Fruit fly (Drosophila melanogaster): ENCODE measurements around the gene asun.

The asun gene

dm6 chr3R:16244241-16244977 is 19.7 kb upstream of the asun start:
- peak; percentile 55 for TF ChIP-seq CG14655 (GFP tag; optimal IDR thresholded peaks at IDR 0.05)
- TF ChIP-seq Snoo (tag; optimal IDR thresholded peaks at IDR 0.05), result no peak
- no peak; the same call in 1 of the 2 replicates for TF ChIP-seq CG12605 (GFP tag; IDR thresholded peaks at IDR 0.05)
- TF ChIP-seq CG9948 (tag; optimal IDR thresholded peaks at IDR 0.05), result peak; percentile 11
- peak; percentile 26 for TF ChIP-seq CG8301 (tag; optimal IDR thresholded peaks at IDR 0.05)
- no peak for TF ChIP-seq EcR (GFP tag; optimal IDR thresholded peaks at IDR 0.05)
- TF ChIP-seq Pif1B (GFP tag; optimal IDR thresholded peaks at IDR 0.05), result no peak
- TF ChIP-seq CG15710 (tag; optimal IDR thresholded peaks at IDR 0.05), result peak; percentile 12
- TF ChIP-seq CG13204 (GFP tag; optimal IDR thresholded peaks at IDR 0.05), result peak; percentile 18
- TF ChIP-seq CG4496 (GFP tag; IDR thresholded peaks at IDR 0.05), result 0 out of 3 replicates have a peak, but pooled peaks have one; percentile 8
- peak; percentile 35; the same call in 1 of the 3 replicates for TF ChIP-seq fd96Ca (GFP tag; IDR thresholded peaks at IDR 0.05)
- peak; percentile 4 for TF ChIP-seq Pif1A (GFP tag; optimal IDR thresholded peaks at IDR 0.05)
- TF ChIP-seq rn (GFP tag; IDR thresholded peaks at IDR 0.05), result no peak

dm6 chr3R:16245298-16246098 is 18.6 kb upstream of the asun start:
- TF ChIP-seq CG14655 (GFP tag; optimal IDR thresholded peaks at IDR 0.05) (no peak), CG8301 (tag; optimal IDR thresholded peaks at IDR 0.05) (no peak), Ets98B (GFP tag; IDR thresholded peaks at IDR 0.05) (no peak; the same call in 1 of the 2 replicates), Pif1B (GFP tag; optimal IDR thresholded peaks at IDR 0.05) (no peak), Snoo (tag; optimal IDR thresholded peaks at IDR 0.05) (no peak), Pif1A (GFP tag; optimal IDR thresholded peaks at IDR 0.05) (no peak), EcR (GFP tag; optimal IDR thresholded peaks at IDR 0.05) (no peak), CG4496 (GFP tag; IDR thresholded peaks at IDR 0.05) (no peak), CG32121 (GFP tag; IDR thresholded peaks at IDR 0.05) (no peak)

dm6 chr3R:16247027-16247426 is 17.0 kb upstream of the asun start:
- no peak for TF ChIP-seq CG8301 (tag; optimal IDR thresholded peaks at IDR 0.05)
- peak; percentile 31 for TF ChIP-seq EcR (GFP tag; optimal IDR thresholded peaks at IDR 0.05)
- TF ChIP-seq CG13204 (GFP tag; optimal IDR thresholded peaks at IDR 0.05), result peak; percentile 26
- no peak for TF ChIP-seq gl (tag; optimal IDR thresholded peaks at IDR 0.05)
- TF ChIP-seq D1 (tag; optimal IDR thresholded peaks at IDR 0.05), result no peak
- TF ChIP-seq fd96Ca (GFP tag; IDR thresholded peaks at IDR 0.05), result no peak
- no peak for TF ChIP-seq Ets98B (GFP tag; IDR thresholded peaks at IDR 0.05)
- no peak for TF ChIP-seq CG4496 (GFP tag; IDR thresholded peaks at IDR 0.05)
- TF ChIP-seq CG32121 (GFP tag; IDR thresholded peaks at IDR 0.05), result no peak

- TF ChIP-seq CG15710 (tag; optimal IDR thresholded peaks at IDR 0.05) (peak; percentile 57), CG8159 (tag; optimal IDR thresholded peaks at IDR 0.05) (peak; percentile 94), CG14655 (GFP tag; optimal IDR thresholded peaks at IDR 0.05) (peak; percentile 67), CG4496 (GFP tag; IDR thresholded peaks at IDR 0.05) (peak; percentile 83), gl (tag; optimal IDR thresholded peaks at IDR 0.05) (peak; percentile 73), CG34367 (tag; optimal IDR thresholded peaks at IDR 0.05) (peak; percentile 40), rn (GFP tag; IDR thresholded peaks at IDR 0.05) (0 out of 2 replicates have a peak, but pooled peaks have one; percentile 28), D1 (tag; optimal IDR thresholded peaks at IDR 0.05) (no peak), Ets98B (GFP tag; IDR thresholded peaks at IDR 0.05) (peak; percentile 75), CG32121 (GFP tag; IDR thresholded peaks at IDR 0.05) (peak; percentile 70), fd96Ca (GFP tag; IDR thresholded peaks at IDR 0.05) (peak; percentile 83), CG9948 (tag; optimal IDR thresholded peaks at IDR 0.05) (peak; percentile 61), CG17806 (tag; optimal IDR thresholded peaks at IDR 0.05) (peak; percentile 83), EcR (GFP tag; optimal IDR thresholded peaks at IDR 0.05) (no peak), Pif1B (GFP tag; optimal IDR thresholded peaks at IDR 0.05) (peak; percentile 58), CG12605 (GFP tag; IDR thresholded peaks at IDR 0.05) (0 out of 2 replicates have a peak, but pooled peaks have one; percentile 22), CG8301 (tag; optimal IDR thresholded peaks at IDR 0.05) (peak; percentile 87), Pif1A (GFP tag; optimal IDR thresholded peaks at IDR 0.05) (peak; percentile 86), CG13204 (GFP tag; optimal IDR thresholded peaks at IDR 0.05) (no peak), Snoo (tag; optimal IDR thresholded peaks at IDR 0.05) (peak; percentile 8), CG10348 (GFP tag; IDR thresholded peaks at IDR 0.05) (no peak)
These were observed 16.2 kb upstream of the asun start for dm6 chr3R:16247609-16248499.

- TF ChIP-seq fd96Ca (GFP tag; IDR thresholded peaks at IDR 0.05) (no peak), CG34367 (tag; optimal IDR thresholded peaks at IDR 0.05) (no peak), EcR (GFP tag; optimal IDR thresholded peaks at IDR 0.05) (no peak), CG8159 (tag; optimal IDR thresholded peaks at IDR 0.05) (no peak), CG9948 (tag; optimal IDR thresholded peaks at IDR 0.05) (no peak), gl (tag; optimal IDR thresholded peaks at IDR 0.05) (no peak), Pif1B (GFP tag; optimal IDR thresholded peaks at IDR 0.05) (no peak), CG15710 (tag; optimal IDR thresholded peaks at IDR 0.05) (no peak), CG13204 (GFP tag; optimal IDR thresholded peaks at IDR 0.05) (no peak), CG8301 (tag; optimal IDR thresholded peaks at IDR 0.05) (no peak), CG4496 (GFP tag; IDR thresholded peaks at IDR 0.05) (no peak), Snoo (tag; optimal IDR thresholded peaks at IDR 0.05) (no peak), CG14655 (GFP tag; optimal IDR thresholded peaks at IDR 0.05) (no peak), Pif1A (GFP tag; optimal IDR thresholded peaks at IDR 0.05) (no peak), CG10348 (GFP tag; IDR thresholded peaks at IDR 0.05) (no peak), CG32121 (GFP tag; IDR thresholded peaks at IDR 0.05) (no peak), Ets98B (GFP tag; IDR thresholded peaks at IDR 0.05) (no peak), CG12605 (GFP tag; IDR thresholded peaks at IDR 0.05) (no peak), D1 (tag; optimal IDR thresholded peaks at IDR 0.05) (no peak)
These were observed 15.5 kb upstream of the asun start for dm6 chr3R:16248500-16249025.

All from whole organism, pupa.